Worm (Caenorhabditis elegans) whole organism, young adult: ENCODE measurements around the gene C32D5.14.

Experiments
- F39B2.1 ChIP-seq: fragments of 200-800 bp; sonication (Bioruptor generic); IDR thresholded peaks from 2 replicates; pipeline ENCODE4 v1.3.6; 2022; ENCODE audit warnings: missing genetic modification reagents, missing genetic modification characterization, missing compliant biosample characterization
- ceh-79 ChIP-seq: sonication (generic microtip); optimal IDR thresholded peaks from 2 replicates; lab custom pipeline; 2017; ENCODE audit warnings: mild to moderate bottlenecking, missing genetic modification characterization, missing compliant biosample characterization
- pha-4 ChIP-seq: fragments of 150-350 bp; sonication (generic microtip); optimal IDR thresholded peaks from 2 replicates; lab custom pipeline; 2014; ENCODE audit warnings: missing biosample characterization, missing genetic modification reagents, missing genetic modification characterization

DNA sequence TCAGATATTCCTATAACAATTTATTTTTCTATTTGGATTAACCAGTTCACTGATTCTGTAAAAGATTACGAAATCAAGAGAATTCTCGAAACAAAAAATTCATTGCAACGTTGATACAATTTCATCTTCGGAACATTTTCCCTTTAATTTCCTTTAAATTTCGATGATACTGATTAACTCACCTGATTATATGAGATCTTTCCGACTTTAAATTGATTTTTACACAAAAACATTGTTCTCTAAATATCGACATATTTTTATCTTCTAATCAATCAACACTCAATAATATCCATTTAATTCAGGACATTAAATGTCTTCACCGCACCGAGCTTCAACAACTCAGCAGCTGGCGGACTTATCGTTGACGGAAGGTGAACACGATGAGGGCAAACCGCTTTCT, 35.7 kb downstream of the C32D5.14 start, which contains the start of gene lin-23:
- TF ChIP-seq F39B2.1 (GFP tag; lab: Robert Waterston, UW): no peak
- no peak for TF ChIP-seq ceh-79 (tag; lab: Kevin White, UChicago)
- no peak for TF ChIP-seq pha-4 (tag; lab: Kevin White, UChicago)
